Fruit fly (Drosophila melanogaster) whole organism, embryonic: ENCODE results near the gene CG13601.

Experiments used
- Atf6 ChIP-seq: fragments of 200-800 bp; sonication (Bioruptor generic); IDR thresholded peaks from 2 replicates; pipeline ENCODE4 v1.3.6; 2022; ENCODE audit warnings: missing biosample characterization, missing genetic modification characterization
- CG16815 ChIP-seq: fragments of 200-800 bp; sonication (Bioruptor generic); optimal IDR thresholded peaks from 3 replicates; lab custom pipeline; 2017; ENCODE audit warnings: missing biosample characterization, mild to moderate bottlenecking, missing genetic modification characterization
- CG17385 ChIP-seq: fragments of 200-800 bp; sonication (Bioruptor generic); optimal IDR thresholded peaks from 3 replicates; lab custom pipeline; 2018; ENCODE audit warnings: missing biosample characterization, mild to moderate bottlenecking, missing genetic modification characterization
- CG3065 ChIP-seq: fragments of 200-800 bp; sonication (Bioruptor generic); optimal IDR thresholded peaks from 2 replicates; lab custom pipeline; 2016; ENCODE audit warnings: missing biosample characterization, missing genetic modification characterization
- CHES-1-like ChIP-seq: fragments of 200-800 bp; sonication (Bioruptor generic); optimal IDR thresholded peaks from 2 replicates; lab custom pipeline; 2016; ENCODE audit warnings: missing biosample characterization, missing genetic modification characterization
- Dref ChIP-seq: fragments of 200-800 bp; sonication (Bioruptor generic); IDR thresholded peaks from 2 replicates; pipeline ENCODE4 v1.3.6; 2022; ENCODE audit warnings: missing biosample characterization, missing genetic modification characterization
- Hr78 ChIP-seq, 2 experiments: fragments of 200-800 bp in 1 of 2; fragments of >200 bp in 1 of 2; sonication (Bioruptor generic) in 1 of 2; optimal IDR thresholded peaks; 2 replicates each; lab custom pipeline; 2017 to 2019; ENCODE audit warnings: missing biosample characterization in 2 of 2, missing genetic modification characterization in 2 of 2, mild to moderate bottlenecking in 1 of 2, moderate library complexity in 1 of 2
- NK7.1 ChIP-seq: fragments of 200-800 bp; sonication (Bioruptor generic); optimal IDR thresholded peaks from 3 replicates; lab custom pipeline; 2016; ENCODE audit warnings: missing biosample characterization, missing genetic modification characterization
- Sox102F ChIP-seq: fragments of 200-800 bp; sonication (Bioruptor generic); optimal IDR thresholded peaks from 2 replicates; lab custom pipeline; 2018; ENCODE audit warnings: missing biosample characterization, mild to moderate bottlenecking, missing genetic modification characterization, moderate library complexity
- nerfin-1 ChIP-seq: fragments of 200-800 bp; sonication (Bioruptor generic); optimal IDR thresholded peaks from 3 replicates; lab custom pipeline; 2019; ENCODE audit warnings: missing biosample characterization, mild to moderate bottlenecking, missing genetic modification characterization, moderate library complexity
- tup ChIP-seq: fragments of 200-800 bp; sonication (Bioruptor generic); optimal IDR thresholded peaks from 2 replicates; lab custom pipeline; 2016; ENCODE audit warnings: missing biosample characterization, mild to moderate bottlenecking, missing genetic modification characterization, moderate library complexity

- TF ChIP-seq Atf6 (GFP tag; lab: Robert Waterston, UW) (peak; percentile 22; the same call in 1 of the 2 replicates), CG17385 (GFP tag; lab: Kevin White, UChicago) (peak; percentile 29), nerfin-1 (tag; lab: Kevin White, UChicago) (peak; percentile 58), CG16815 (GFP tag; lab: Kevin White, UChicago) (no peak), tup (GFP tag; lab: Kevin White, UChicago) (no peak), CHES-1-like (GFP tag; lab: Kevin White, UChicago) (no peak), Dref (no peak), Hr78 (GFP tag; optimal IDR thresholded peaks at IDR 0.05; lab: Kevin White, UChicago) (no peak), Sox102F (GFP tag; lab: Kevin White, UChicago) (peak; percentile 25), CG3065 (no peak), NK7.1 (GFP tag; lab: Kevin White, UChicago) (no peak)
These were observed 38.9 kb downstream of the CG13601 start for dm6 chr3R:23888273-23889220.
